Worm (Caenorhabditis elegans): ENCODE data around the gene ugt-10.

ugt-10 gene

DNA sequence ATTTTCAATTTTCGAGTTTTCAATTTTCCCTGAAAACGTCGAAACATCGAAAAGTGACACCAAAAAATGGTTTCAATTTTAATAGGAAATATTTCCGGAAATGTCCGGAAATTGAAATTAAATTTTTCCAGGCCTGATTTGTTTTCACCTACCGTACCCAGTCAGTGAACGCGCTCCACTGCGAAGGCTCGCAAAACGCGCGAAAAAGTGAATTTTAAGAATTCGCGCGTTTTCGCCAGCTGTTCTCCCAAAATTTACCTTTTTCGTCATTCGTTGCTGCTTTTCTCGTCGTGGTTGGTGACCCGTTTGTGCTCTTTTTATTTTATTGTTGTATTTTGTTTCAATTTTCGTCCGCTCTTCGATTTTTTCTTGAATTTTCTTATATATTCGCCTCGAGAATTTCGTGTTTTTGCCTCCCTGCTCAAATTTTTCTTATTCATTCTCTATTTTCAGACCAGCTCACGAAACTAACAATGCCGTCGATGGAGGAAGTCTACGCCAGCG, 9.9 kb downstream of the ugt-10 start, which contains the start of gene T19H12.2 (continued):
- TF ChIP-seq nhr-90 (tag; optimal IDR thresholded peaks at IDR 0.05) (no peak), ztf-3 (GFP tag; optimal IDR thresholded peaks at IDR 0.05) (no peak), C06A6.2 (GFP tag; conservative IDR thresholded peaks at IDR 0.05) (no peak), madf-3 (GFP tag; IDR thresholded peaks at IDR 0.05) (peak; percentile 92), Y56A3A.18 (GFP tag; IDR thresholded peaks at IDR 0.05) (no peak), B0261.1 (tag; optimal IDR thresholded peaks at IDR 0.05) (no peak), ekl-4 (GFP tag; IDR thresholded peaks at IDR 0.05) (peak; percentile 90), cebp-2 (GFP tag; IDR thresholded peaks at IDR 0.05) (no peak), ceh-40 (GFP tag; IDR thresholded peaks at IDR 0.05) (no peak), lag-1 (GFP tag; IDR thresholded peaks at IDR 0.05) (no peak), nfyb-1 (GFP tag; IDR thresholded peaks at IDR 0.05) (peak; percentile 59; the same call in 1 of the 2 replicates), Y95B8A.8 (GFP tag; IDR thresholded peaks at IDR 0.05) (peak; percentile 93), rpc-1 (optimal IDR thresholded peaks at IDR 0.05) (no peak), rpc-1 (tag; optimal IDR thresholded peaks at IDR 0.05) (peak; percentile 1), madf-8 (GFP tag; conservative IDR thresholded peaks at IDR 0.05) (peak; percentile 100), F37B4.10 (GFP tag; IDR thresholded peaks at IDR 0.05) (no peak), F22D6.2 (tag; optimal IDR thresholded peaks at IDR 0.05) (no peak), hsf-1 (GFP tag; IDR thresholded peaks at IDR 0.05) (peak; percentile 89), him-1 (tag; optimal IDR thresholded peaks at IDR 0.05) (peak; percentile 80), nhr-27 (tag; optimal IDR thresholded peaks at IDR 0.05) (no peak), lin-35 (GFP tag; optimal IDR thresholded peaks at IDR 0.05) (peak in 2 of 3 experiments; percentile 58 to 93), snpc-1.1 (tag; optimal IDR thresholded peaks at IDR 0.05; ENCODE audit: insufficient read depth) (peak; percentile 74), ets-4 (GFP tag; optimal IDR thresholded peaks at IDR 0.05) (no peak), rec-8 (tag; optimal IDR thresholded peaks at IDR 0.05) (no peak), ztf-28 (GFP tag; IDR thresholded peaks at IDR 0.05) (peak; percentile 94), ceh-58 (GFP tag; IDR thresholded peaks at IDR 0.05) (no peak), nfya-2 (GFP tag; IDR thresholded peaks at IDR 0.05) (no peak), nhr-80 (tag; optimal IDR thresholded peaks at IDR 0.05) (no peak), B0035.1 (tag; optimal IDR thresholded peaks at IDR 0.05) (no peak), snpc-1.3 (tag; optimal IDR thresholded peaks at IDR 0.05; ENCODE audit: insufficient read depth) (peak; percentile 86), hmg-1.2 (GFP tag; IDR thresholded peaks at IDR 0.05) (peak; percentile 74), bed-2 (GFP tag; IDR thresholded peaks at IDR 0.05) (0 out of 2 replicates have a peak, but pooled peaks have one; percentile 11), C17E4.6 (GFP tag; IDR thresholded peaks at IDR 0.05) (peak; percentile 91), ztf-22 (GFP tag; optimal IDR thresholded peaks at IDR 0.05) (no peak), zim-3 (tag; optimal IDR thresholded peaks at IDR 0.05) (no peak), ztf-26 (tag; optimal IDR thresholded peaks at IDR 0.05) (no peak), F33H1.4 (GFP tag; IDR thresholded peaks at IDR 0.05) (peak; percentile 92), die-1 (tag; optimal IDR thresholded peaks at IDR 0.05) (no peak), let-607 (tag; optimal IDR thresholded peaks at IDR 0.05) (no peak), ama-1 (optimal IDR thresholded peaks at IDR 0.05) (no peak), ama-1 (GFP tag; optimal IDR thresholded peaks at IDR 0.05) (no peak), bed-1 (GFP tag; IDR thresholded peaks at IDR 0.05) (no peak), fkh-3 (tag; optimal IDR thresholded peaks at IDR 0.05) (no peak), mcd-1 (GFP tag; IDR thresholded peaks at IDR 0.05) (peak; percentile 97), attf-6 (GFP tag; IDR thresholded peaks at IDR 0.05) (peak; percentile 41; the same call in 1 of the 2 replicates), sptf-2 (GFP tag; optimal IDR thresholded peaks at IDR 0.05) (no peak), tlf-1 (GFP tag; optimal IDR thresholded peaks at IDR 0.05) (peak; percentile 92), Y67H2A.10 (GFP tag; conservative IDR thresholded peaks at IDR 0.05) (peak; percentile 50; the same call in 1 of the 2 replicates), F10E7.11 (tag; optimal IDR thresholded peaks at IDR 0.05) (no peak)

Measured in whole organism, young adult.